Worm (Caenorhabditis elegans) whole organism, L1 larva: Measurements from ENCODE around the gene T25E12.14.

Source experiments
- F16B12.6 ChIP-seq: fragments of 150-350 bp; optimal IDR thresholded peaks from 2 replicates; lab custom pipeline; 2014; ENCODE audit warnings: missing biosample characterization, missing genetic modification characterization
- Y116A8C.19 ChIP-seq: sonication (generic microtip); optimal IDR thresholded peaks from 2 replicates; lab custom pipeline; 2016; ENCODE audit warnings: missing compliant biosample characterization, missing genetic modification characterization, borderline replicate concordance
- alr-1 ChIP-seq: fragments of 200-800 bp; sonication (Bioruptor generic); optimal IDR thresholded peaks from 2 replicates; lab custom pipeline; 2018; ENCODE audit warnings: borderline replicate concordance, mild to moderate bottlenecking, missing genetic modification characterization, missing compliant biosample characterization
- aly-2 ChIP-seq: fragments of 150-350 bp; optimal IDR thresholded peaks from 2 replicates; lab custom pipeline; 2014; ENCODE audit warnings: missing biosample characterization, missing genetic modification characterization
- blmp-1 ChIP-seq: fragments of 150-350 bp; optimal IDR thresholded peaks from 2 replicates; lab custom pipeline; 2014; ENCODE audit warnings: missing biosample characterization, missing genetic modification characterization
- ceh-82 ChIP-seq, 3 experiments: fragments of 150-350 bp in 1 of 3; sonication (generic microtip) in 2 of 3; optimal IDR thresholded peaks; 2 replicates each; lab custom pipeline; 2014 to 2017; ENCODE audit warnings: missing biosample characterization in 3 of 3, missing genetic modification characterization in 3 of 3
- ceh-88 ChIP-seq: fragments of 200-800 bp; sonication (Bioruptor generic); IDR thresholded peaks from 2 replicates; pipeline ENCODE4 v1.3.6; 2022; ENCODE audit warnings: missing genetic modification characterization, missing compliant biosample characterization
- ces-1 ChIP-seq: fragments of 150-350 bp; optimal IDR thresholded peaks from 2 replicates; lab custom pipeline; 2014; ENCODE audit warnings: missing biosample characterization, missing genetic modification reagents, missing genetic modification characterization
- dsc-1 ChIP-seq: sonication (generic microtip); optimal IDR thresholded peaks from 2 replicates; lab custom pipeline; 2016; ENCODE audit warnings: mild to moderate bottlenecking, missing genetic modification characterization, missing compliant biosample characterization
- efl-3 ChIP-seq: fragments of 200-800 bp; sonication (Bioruptor generic); optimal IDR thresholded peaks from 2 replicates; lab custom pipeline; 2018; ENCODE audit warnings: mild to moderate bottlenecking, missing genetic modification characterization, missing compliant biosample characterization
- egl-13 ChIP-seq: sonication (generic microtip); optimal IDR thresholded peaks from 2 replicates; lab custom pipeline; 2016; ENCODE audit warnings: missing genotype, missing genetic modification reagents, missing genetic modification characterization, missing compliant biosample characterization
- egl-27 ChIP-seq, 2 experiments: fragments of 150-350 bp in 1 of 2; sonication (generic microtip); optimal IDR thresholded peaks; 3 replicates each; lab custom pipeline; 2017 to 2018; ENCODE audit warnings: missing biosample characterization in 2 of 2, missing genetic modification characterization in 2 of 2, missing genetic modification reagents in 2 of 2
- ets-5 ChIP-seq: fragments of 200-800 bp; sonication (Bioruptor generic); IDR thresholded peaks from 2 replicates; pipeline ENCODE4 v1.3.6; 2022; ENCODE audit warnings: missing genetic modification characterization, missing compliant biosample characterization
- fkh-10 ChIP-seq: sonication (generic microtip); optimal IDR thresholded peaks from 2 replicates; lab custom pipeline; 2017; ENCODE audit warnings: missing biosample characterization, missing genetic modification reagents, missing genetic modification characterization
- fkh-4 ChIP-seq: sonication (generic microtip); optimal IDR thresholded peaks from 2 replicates; lab custom pipeline; 2016; ENCODE audit warnings: missing compliant biosample characterization, missing genetic modification characterization, borderline replicate concordance
- fkh-8 ChIP-seq: sonication (generic microtip); optimal IDR thresholded peaks from 2 replicates; lab custom pipeline; 2016; ENCODE audit warnings: mild to moderate bottlenecking, missing genetic modification characterization, missing compliant biosample characterization
- fos-1 ChIP-seq: fragments of 150-350 bp; optimal IDR thresholded peaks from 2 replicates; lab custom pipeline; 2014; ENCODE audit warnings: missing biosample characterization, missing genetic modification characterization
- hpl-2 ChIP-seq: fragments of 150-350 bp; optimal IDR thresholded peaks from 2 replicates; lab custom pipeline; 2014; ENCODE audit warnings: missing biosample characterization, missing genetic modification reagents, missing genetic modification characterization
- isw-1 ChIP-seq: fragments of 200-800 bp; sonication (Bioruptor generic); IDR thresholded peaks from 2 replicates; pipeline ENCODE4 v1.3.6; 2022; ENCODE audit warnings: missing genetic modification characterization, missing compliant biosample characterization
- jun-1 ChIP-seq: fragments of 150-350 bp; optimal IDR thresholded peaks from 2 replicates; lab custom pipeline; 2014; ENCODE audit warnings: missing biosample characterization, missing genetic modification reagents, missing genetic modification characterization
- lin-13 ChIP-seq: fragments of 150-350 bp; optimal IDR thresholded peaks from 2 replicates; lab custom pipeline; 2014; ENCODE audit warnings: missing biosample characterization, missing genetic modification reagents, missing genetic modification characterization
- lin-14 ChIP-seq: fragments of 200-800 bp; sonication (Bioruptor generic); optimal IDR thresholded peaks from 2 replicates; lab custom pipeline; 2018; ENCODE audit warnings: mild to moderate bottlenecking, missing genetic modification characterization, moderate library complexity, missing compliant biosample characterization
- lsy-2 ChIP-seq, 2 experiments: fragments of 150-350 bp; optimal IDR thresholded peaks; 2 replicates each; lab custom pipeline; 2014; ENCODE audit warnings: missing biosample characterization in 2 of 2, missing genetic modification characterization in 2 of 2
- mab-9 ChIP-seq: fragments of 200-800 bp; sonication (Bioruptor generic); IDR thresholded peaks from 2 replicates; pipeline ENCODE4 v1.3.6; 2022; ENCODE audit warnings: missing genetic modification reagents, missing genetic modification characterization, missing compliant biosample characterization
- mef-2 ChIP-seq: fragments of 150-350 bp; optimal IDR thresholded peaks from 2 replicates; lab custom pipeline; 2014; ENCODE audit warnings: missing biosample characterization, missing genetic modification characterization
- mep-1 ChIP-seq: fragments of 150-350 bp; optimal IDR thresholded peaks from 2 replicates; lab custom pipeline; 2014; ENCODE audit warnings: missing biosample characterization, missing genetic modification characterization
- nhr-19 ChIP-seq: fragments of 200-800 bp; sonication (Bioruptor generic); conservative IDR thresholded peaks from 2 replicates; pipeline ENCODE4 v1.3.6; 2022; ENCODE audit warnings: missing genetic modification characterization, missing compliant biosample characterization
- nhr-28 ChIP-seq: fragments of 150-350 bp; optimal IDR thresholded peaks from 2 replicates; lab custom pipeline; 2014; ENCODE audit warnings: missing biosample characterization, missing genetic modification characterization
- nhr-71 ChIP-seq: sonication (generic microtip); optimal IDR thresholded peaks from 2 replicates; lab custom pipeline; 2016; ENCODE audit warnings: mild to moderate bottlenecking, missing genetic modification characterization, moderate library complexity, missing compliant biosample characterization
- nhr-76 ChIP-seq: sonication (generic microtip); optimal IDR thresholded peaks from 2 replicates; lab custom pipeline; 2017; ENCODE audit warnings: missing biosample characterization, missing genetic modification characterization
- nhr-77 ChIP-seq: fragments of 150-350 bp; optimal IDR thresholded peaks from 2 replicates; lab custom pipeline; 2014; ENCODE audit warnings: missing biosample characterization, missing genetic modification characterization
- nhr-90 ChIP-seq: sonication (generic microtip); optimal IDR thresholded peaks from 2 replicates; lab custom pipeline; 2016; ENCODE audit warnings: mild to moderate bottlenecking, missing genetic modification characterization, missing compliant biosample characterization; ENCODE audit not compliant: poor library complexity
- pax-3 ChIP-seq: fragments of 200-800 bp; sonication (Bioruptor generic); optimal IDR thresholded peaks from 2 replicates; lab custom pipeline; 2018; ENCODE audit warnings: mild to moderate bottlenecking, missing genetic modification characterization, moderate library complexity, missing compliant biosample characterization
- pqm-1 ChIP-seq: sonication (generic microtip); optimal IDR thresholded peaks from 3 replicates; lab custom pipeline; 2017; ENCODE audit warnings: missing biosample characterization, missing genetic modification characterization
- snpc-4 ChIP-seq: fragments of 150-350 bp; optimal IDR thresholded peaks from 2 replicates; lab custom pipeline; 2014; ENCODE audit warnings: missing biosample characterization, missing genetic modification characterization
- snu-23 ChIP-seq: sonication (generic microtip); optimal IDR thresholded peaks from 2 replicates; lab custom pipeline; 2016; ENCODE audit warnings: missing genetic modification characterization, missing compliant biosample characterization
- sox-4 ChIP-seq: sonication (generic microtip); optimal IDR thresholded peaks from 2 replicates; lab custom pipeline; 2016; ENCODE audit warnings: missing genetic modification characterization, missing compliant biosample characterization
- sptf-1 ChIP-seq: fragments of 150-350 bp; optimal IDR thresholded peaks from 2 replicates; lab custom pipeline; 2014; ENCODE audit warnings: missing biosample characterization, missing genetic modification characterization
- unc-86 ChIP-seq: sonication (generic microtip); optimal IDR thresholded peaks from 2 replicates; lab custom pipeline; 2016; ENCODE audit warnings: missing genetic modification characterization, missing compliant biosample characterization
- unc-98 ChIP-seq: fragments of 200-800 bp; sonication (Bioruptor generic); IDR thresholded peaks from 2 replicates; pipeline ENCODE4 v1.3.6; 2022; ENCODE audit warnings: missing genetic modification characterization, missing compliant biosample characterization
- vab-15 ChIP-seq: sonication (generic microtip); optimal IDR thresholded peaks from 2 replicates; lab custom pipeline; 2017; ENCODE audit warnings: missing genotype, mild to moderate bottlenecking, missing genetic modification characterization, missing compliant biosample characterization
- xbp-1 ChIP-seq: sonication (generic microtip); optimal IDR thresholded peaks from 2 replicates; lab custom pipeline; 2016; ENCODE audit warnings: missing genetic modification characterization, missing compliant biosample characterization
- ztf-11 ChIP-seq, 2 experiments: sonication (generic microtip); optimal IDR thresholded peaks; 2 replicates each; lab custom pipeline; 2016 to 2017; ENCODE audit warnings: missing genetic modification characterization in 2 of 2, missing biosample characterization in 1 of 2, missing compliant biosample characterization in 1 of 2

The T25E12.14 gene

ce11 chrV:16726915-16727314 lies at the start of gene T25E12.14:
T25E12.14 (plus strand) TSS chrV:16727215.
- TF ChIP-seq ceh-82 (tag; optimal IDR thresholded peaks at IDR 0.05; lab: Kevin White, UChicago) = no peak
- TF ChIP-seq nhr-71 = no peak
- TF ChIP-seq F16B12.6 (tag; lab: Kevin White, UChicago) = no peak
- no peak for TF ChIP-seq unc-98 (GFP tag; lab: Robert Waterston, UW)
- TF ChIP-seq lsy-2 (tag; optimal IDR thresholded peaks at IDR 0.05; lab: Kevin White, UChicago) = no peak
- TF ChIP-seq lin-13 (GFP tag; lab: Kevin White, UChicago) = no peak
- TF ChIP-seq nhr-77 = no peak
- TF ChIP-seq fkh-10 (GFP tag; lab: Kevin White, UChicago) = no peak
- TF ChIP-seq sptf-1 (tag; lab: Kevin White, UChicago) = no peak
- no peak for TF ChIP-seq nhr-76 (tag; lab: Kevin White, UChicago)
- no peak for TF ChIP-seq unc-86 (tag; lab: Kevin White, UChicago)
- no peak for TF ChIP-seq ceh-88

- TF ChIP-seq ceh-88 (no peak), nhr-90 (tag; lab: Kevin White, UChicago) (no peak), nhr-71 (no peak), ces-1 (GFP tag; lab: Kevin White, UChicago) (no peak), vab-15 (no peak), F16B12.6 (tag; lab: Kevin White, UChicago) (no peak), dsc-1 (tag; lab: Kevin White, UChicago) (no peak), lin-14 (GFP tag; lab: Kevin White, UChicago) (no peak), pqm-1 (tag; lab: Kevin White, UChicago) (no peak), fkh-8 (tag; lab: Kevin White, UChicago) (no peak), egl-27 (tag; optimal IDR thresholded peaks at IDR 0.05; lab: Kevin White, UChicago) (no peak), lsy-2 (tag; optimal IDR thresholded peaks at IDR 0.05; lab: Kevin White, UChicago) (no peak), egl-13 (tag; lab: Kevin White, UChicago) (no peak), xbp-1 (tag; lab: Kevin White, UChicago) (no peak), jun-1 (tag; lab: Kevin White, UChicago) (no peak), sox-4 (tag; lab: Kevin White, UChicago) (no peak), nhr-28 (tag; lab: Kevin White, UChicago) (no peak), mef-2 (tag; lab: Kevin White, UChicago) (no peak), alr-1 (tag; lab: Kevin White, UChicago) (no peak), nhr-77 (no peak)
Observed at ce11 chrV:16679237-16679636, 47.8 kb upstream of the T25E12.14 start, which contains the start of gene srz-103. srz-103 (minus strand) TSS chrV:16679337.

- no peak for TF ChIP-seq fos-1 (tag; lab: Kevin White, UChicago)
- no peak for TF ChIP-seq fkh-10 (GFP tag; lab: Kevin White, UChicago)
- TF ChIP-seq isw-1 (GFP tag; lab: Robert Waterston, UW) = no peak
- TF ChIP-seq aly-2 (tag; lab: Kevin White, UChicago) = no peak
- no peak for TF ChIP-seq unc-98 (GFP tag; lab: Robert Waterston, UW)
- no peak for TF ChIP-seq ztf-11 (tag; optimal IDR thresholded peaks at IDR 0.05; lab: Kevin White, UChicago)
- no peak for TF ChIP-seq nhr-28 (tag; lab: Kevin White, UChicago)
- TF ChIP-seq fkh-4 = no peak
- no peak for TF ChIP-seq F16B12.6 (tag; lab: Kevin White, UChicago)
- TF ChIP-seq pqm-1 (tag; lab: Kevin White, UChicago) = no peak
- no peak for TF ChIP-seq Y116A8C.19
- no peak for TF ChIP-seq mab-9
- no peak for TF ChIP-seq nhr-71
Observed at ce11 chrV:16679981-16680380, 47.0 kb upstream of the T25E12.14 start, which contains the start of gene srw-44. srw-44 (plus strand) TSS chrV:16680281.

- TF ChIP-seq nhr-28 (tag; lab: Kevin White, UChicago) (no peak), ztf-11 (tag; optimal IDR thresholded peaks at IDR 0.05; lab: Kevin White, UChicago) (no peak), ets-5 (GFP tag; lab: Robert Waterston, UW) (no peak), nhr-19 (GFP tag; lab: Robert Waterston, UW) (no peak), nhr-76 (tag; lab: Kevin White, UChicago) (no peak), hpl-2 (GFP tag; lab: Kevin White, UChicago) (no peak), aly-2 (tag; lab: Kevin White, UChicago) (no peak), pax-3 (no peak), snpc-4 (tag; lab: Kevin White, UChicago) (no peak), snu-23 (no peak), mab-9 (no peak), F16B12.6 (tag; lab: Kevin White, UChicago) (no peak), blmp-1 (no peak), efl-3 (GFP tag; lab: Kevin White, UChicago) (no peak), mep-1 (tag; lab: Kevin White, UChicago) (no peak)
Observed at ce11 chrV:16682886-16683285, 44.1 kb upstream of the T25E12.14 start, which contains the start of gene srw-36. srw-36 (plus strand) TSS chrV:16683186.
